Worm (Caenorhabditis elegans): ENCODE results near the gene aipl-1.

aipl-1 gene

ce11 chrV:15158691-15159090 is 22.1 kb upstream of the aipl-1 start, which contains the start of gene str-45:
str-45 (plus strand) TSS chrV:15158991.
- TF ChIP-seq sox-4 (tag; optimal IDR thresholded peaks at IDR 0.05) (no peak), efl-1 (optimal IDR thresholded peaks at IDR 0.05) (no peak), efl-1 (GFP tag; optimal IDR thresholded peaks at IDR 0.05 in 1 of 2) (peak in 1 of 2 experiments; percentile 50), lsy-2 (tag; optimal IDR thresholded peaks at IDR 0.05) (no peak), nhr-11 (tag; optimal IDR thresholded peaks at IDR 0.05) (no peak), skn-1 (tag; optimal IDR thresholded peaks at IDR 0.05) (no peak), aha-1 (tag; optimal IDR thresholded peaks at IDR 0.05) (no peak), hpl-2 (GFP tag; optimal IDR thresholded peaks at IDR 0.05) (no peak)

ce11 chrV:15156504-15156903 is 19.9 kb upstream of the aipl-1 start:
- no peak for TF ChIP-seq ceh-90 (tag; optimal IDR thresholded peaks at IDR 0.05)
- no peak for TF ChIP-seq fos-1 (tag; optimal IDR thresholded peaks at IDR 0.05)

- TF ChIP-seq elt-3 (tag; optimal IDR thresholded peaks at IDR 0.05) (no peak), dpl-1 (GFP tag; optimal IDR thresholded peaks at IDR 0.05) (no peak), rnt-1 (tag; optimal IDR thresholded peaks at IDR 0.05) (no peak), lin-14 (GFP tag; optimal IDR thresholded peaks at IDR 0.05) (no peak), efl-1 (optimal IDR thresholded peaks at IDR 0.05) (no peak), efl-1 (GFP tag; optimal IDR thresholded peaks at IDR 0.05 in 1 of 2) (peak in 1 of 2 experiments; percentile 40), ceh-90 (tag; optimal IDR thresholded peaks at IDR 0.05) (no peak)
Measured at ce11 chrV:15153277-15153676, 16.7 kb upstream of the aipl-1 start, which contains the start of gene srh-55. srh-55 (plus strand) TSS chrV:15153577.

ce11 chrV:15152010-15152409 is 15.4 kb upstream of the aipl-1 start:
- TF ChIP-seq nhr-77 (tag; optimal IDR thresholded peaks at IDR 0.05) (no peak), lin-15B (tag; optimal IDR thresholded peaks at IDR 0.05) (no peak), zip-4 (GFP tag; optimal IDR thresholded peaks at IDR 0.05) (no peak), efl-1 (optimal IDR thresholded peaks at IDR 0.05) (no peak), efl-1 (GFP tag; optimal IDR thresholded peaks at IDR 0.05 in 1 of 2) (peak in 1 of 2 experiments; percentile 72), tlp-1 (tag; optimal IDR thresholded peaks at IDR 0.05) (no peak), xbp-1 (tag; optimal IDR thresholded peaks at IDR 0.05) (no peak), ceh-90 (tag; optimal IDR thresholded peaks at IDR 0.05) (no peak), ztf-11 (tag; optimal IDR thresholded peaks at IDR 0.05) (no peak)

ce11 chrV:15150661-15151060 is 14.1 kb upstream of the aipl-1 start, which contains the start of gene T09F5.2:
T09F5.2 (plus strand) TSS chrV:15150961.
- no peak for TF ChIP-seq tlp-1 (tag; optimal IDR thresholded peaks at IDR 0.05)
- no peak for TF ChIP-seq fos-1 (tag; optimal IDR thresholded peaks at IDR 0.05)
- no peak for TF ChIP-seq nhr-71 (tag; optimal IDR thresholded peaks at IDR 0.05)

ce11 chrV:15150176-15150575 is 13.6 kb upstream of the aipl-1 start:
- TF ChIP-seq lsy-2 (tag; optimal IDR thresholded peaks at IDR 0.05) (no peak), mef-2 (tag; optimal IDR thresholded peaks at IDR 0.05) (no peak), rnt-1 (tag; optimal IDR thresholded peaks at IDR 0.05) (no peak)

- no peak for TF ChIP-seq unc-62 (GFP tag; optimal IDR thresholded peaks at IDR 0.05)
- TF ChIP-seq lin-14 (GFP tag; optimal IDR thresholded peaks at IDR 0.05): no peak
- TF ChIP-seq nhr-90 (tag; optimal IDR thresholded peaks at IDR 0.05; ENCODE audit: poor library complexity): no peak
- TF ChIP-seq nhr-28 (tag; optimal IDR thresholded peaks at IDR 0.05): no peak
- TF ChIP-seq lin-15B (tag; optimal IDR thresholded peaks at IDR 0.05): no peak
- TF ChIP-seq unc-98 (GFP tag; IDR thresholded peaks at IDR 0.05): no peak
- no peak for TF ChIP-seq fkh-8 (tag; optimal IDR thresholded peaks at IDR 0.05)
- TF ChIP-seq egl-27 (tag; optimal IDR thresholded peaks at IDR 0.05): no peak
- TF ChIP-seq elt-3 (tag; optimal IDR thresholded peaks at IDR 0.05): no peak
- TF ChIP-seq tlp-1 (tag; optimal IDR thresholded peaks at IDR 0.05): no peak
Measured at ce11 chrV:15148800-15149199, 12.2 kb upstream of the aipl-1 start, which contains the start of gene T09F5.1. T09F5.1 (plus strand) TSS chrV:15149100.
